Fruit fly (Drosophila melanogaster) whole organism, wandering third instar larva: Measurements from ENCODE around the gene CAH7.

Source experiments
- HLH106 ChIP-seq: fragments of 200-800 bp; optimal IDR thresholded peaks from 3 replicates; lab custom pipeline; 2019; ENCODE audit warnings: missing biosample characterization, mild to moderate bottlenecking, missing genetic modification characterization, moderate library complexity
- Jra ChIP-seq: sonication (Bioruptor generic); optimal IDR thresholded peaks from 2 replicates; lab custom pipeline; 2016; ENCODE audit warnings: missing biosample characterization, missing genetic modification characterization
- Myc ChIP-seq: fragments of >200 bp; optimal IDR thresholded peaks from 2 replicates; lab custom pipeline; 2017
- OdsH ChIP-seq: fragments of 200-800 bp; sonication (Bioruptor generic); optimal IDR thresholded peaks from 2 replicates; lab custom pipeline; 2016; ENCODE audit warnings: missing biosample characterization, mild to moderate bottlenecking, missing genetic modification characterization
- dsf ChIP-seq: sonication (Bioruptor generic); optimal IDR thresholded peaks from 2 replicates; lab custom pipeline; 2016; ENCODE audit warnings: missing biosample characterization, missing genetic modification characterization, borderline replicate concordance
- foxo ChIP-seq, 2 experiments: fragments of 200-800 bp; sonication (Bioruptor generic); optimal IDR thresholded peaks; 2 replicates in 1 of 2; 3 replicates in 1 of 2; lab custom pipeline; 2016 to 2017; ENCODE audit warnings: missing biosample characterization in 2 of 2, missing genetic modification characterization in 2 of 2
- jim ChIP-seq: fragments of 175-275, 200-325 bp; sonication (Bioruptor generic); optimal IDR thresholded peaks from 2 replicates; lab custom pipeline; 2016; ENCODE audit warnings: missing biosample characterization, mild to moderate bottlenecking, missing genetic modification characterization
- pan ChIP-seq: fragments of >200 bp; optimal IDR thresholded peaks from 2 replicates; lab custom pipeline; 2017
- psq ChIP-seq: fragments of 200-800 bp; sonication (Bioruptor generic); optimal IDR thresholded peaks from 3 replicates; lab custom pipeline; 2017; ENCODE audit warnings: missing biosample characterization, mild to moderate bottlenecking, missing genetic modification characterization, moderate library complexity
- sage ChIP-seq: fragments of 200-800 bp; sonication (Bioruptor generic); optimal IDR thresholded peaks from 2 replicates; lab custom pipeline; 2016; ENCODE audit warnings: missing biosample characterization, mild to moderate bottlenecking, missing genetic modification characterization

dm6 chr3R:10086222-10086621 is 25.8 kb upstream of the CAH7 start:
- TF ChIP-seq HLH106: no peak
- no peak for TF ChIP-seq psq (GFP tag; lab: Kevin White, UChicago)
- no peak for TF ChIP-seq OdsH (GFP tag; lab: Kevin White, UChicago)
- TF ChIP-seq foxo (GFP tag; optimal IDR thresholded peaks at IDR 0.05; lab: Kevin White, UChicago): no peak
- TF ChIP-seq pan (lab: Kevin White, UChicago): no peak
- TF ChIP-seq Myc: no peak
- no peak for TF ChIP-seq jim
- no peak for TF ChIP-seq dsf
- TF ChIP-seq sage (GFP tag; lab: Kevin White, UChicago): no peak
- no peak for TF ChIP-seq Jra (GFP tag; lab: Kevin White, UChicago)
